Fruit fly (Drosophila melanogaster): ENCODE data around the gene baz.
A peak's percentile ranks its signal among the peaks of the same experiment; 100 is the strongest.

baz gene

DNA sequence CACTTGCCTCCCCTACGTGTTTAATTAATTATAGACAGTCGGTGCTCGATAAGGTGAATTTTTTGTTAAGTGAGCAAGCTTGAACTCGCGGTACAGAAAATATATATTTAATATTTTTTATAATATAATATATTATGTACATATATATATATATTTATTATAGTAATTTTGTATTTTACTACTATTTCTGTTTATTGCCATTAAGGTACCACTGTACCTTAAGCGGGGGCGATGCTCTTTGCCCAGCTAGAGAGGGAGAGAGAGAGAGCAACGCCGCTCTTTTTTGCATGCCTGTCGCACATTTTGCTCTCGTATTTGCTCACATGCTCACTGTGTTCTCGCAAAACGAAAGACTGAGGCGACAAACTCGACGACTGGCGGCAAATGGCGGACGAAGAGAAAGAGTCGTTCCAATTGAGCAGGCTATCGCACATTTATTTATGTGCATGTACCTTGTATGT, 10.7 kb downstream of the baz start (continued):
- TF ChIP-seq CG17912 (GFP tag; optimal IDR thresholded peaks at IDR 0.05) (no peak), CG15479 (GFP tag; optimal IDR thresholded peaks at IDR 0.05) (peak; percentile 70), Chrac-16 (GFP tag; optimal IDR thresholded peaks at IDR 0.05) (no peak), CG11247 (GFP tag; IDR thresholded peaks at IDR 0.05) (peak; percentile 63; the same call in 1 of the 2 replicates), CG1792 (GFP tag; optimal IDR thresholded peaks at IDR 0.05) (no peak), Fer2 (tag; optimal IDR thresholded peaks at IDR 0.05) (peak; percentile 15), Oli (tag; optimal IDR thresholded peaks at IDR 0.05) (peak; percentile 47), org-1 (GFP tag; optimal IDR thresholded peaks at IDR 0.05) (no peak), CG9817 (tag; optimal IDR thresholded peaks at IDR 0.05) (peak; percentile 60), lmd (GFP tag; IDR thresholded peaks at IDR 0.05) (peak; percentile 62; the same call in 1 of the 2 replicates), twi (tag; optimal IDR thresholded peaks at IDR 0.05) (no peak), CG12155 (GFP tag; optimal IDR thresholded peaks at IDR 0.05) (no peak), CG9215 (GFP tag; IDR thresholded peaks at IDR 0.05) (no peak), sug (tag; optimal IDR thresholded peaks at IDR 0.05) (peak; percentile 20), CG6689 (GFP tag; IDR thresholded peaks at IDR 0.05) (no peak; the same call in none of the 2 replicates), z (GFP tag; IDR thresholded peaks at IDR 0.05) (no peak), Fer3 (tag; optimal IDR thresholded peaks at IDR 0.05) (peak; percentile 58), Atf6 (GFP tag; IDR thresholded peaks at IDR 0.05) (peak; percentile 40; the same call in 1 of the 2 replicates), caup (GFP tag; optimal IDR thresholded peaks at IDR 0.05; ENCODE audit: severe bottlenecking) (peak; percentile 36), CG13424 (tag; optimal IDR thresholded peaks at IDR 0.05) (peak; percentile 55), jing (GFP tag; optimal IDR thresholded peaks at IDR 0.05) (no peak), CG32532 (GFP tag; IDR thresholded peaks at IDR 0.05) (peak; percentile 77), ind (GFP tag; optimal IDR thresholded peaks at IDR 0.05) (peak; percentile 23), Nf-YC (tag; optimal IDR thresholded peaks at IDR 0.05) (peak; percentile 41), CG8765 (GFP tag; IDR thresholded peaks at IDR 0.05) (no peak), bab2 (GFP tag; optimal IDR thresholded peaks at IDR 0.05) (no peak), Poxn (GFP tag; IDR thresholded peaks at IDR 0.05) (0 out of 2 replicates have a peak, but pooled peaks have one; percentile 25), CG3847 (GFP tag; IDR thresholded peaks at IDR 0.05) (peak; percentile 49), pan (optimal IDR thresholded peaks at IDR 0.05) (no peak), pan (GFP tag; optimal IDR thresholded peaks at IDR 0.05 in 1 of 2, IDR thresholded peaks at IDR 0.05 in 1 of 2) (peak in 1 of 2 experiments; percentile 67), dysf (GFP tag; IDR thresholded peaks at IDR 0.05) (peak; percentile 68; the same call in 2 of the 3 replicates), CG31441 (GFP tag; IDR thresholded peaks at IDR 0.05) (0 out of 2 replicates have a peak, but pooled peaks have one; percentile 32), hkb (optimal IDR thresholded peaks at IDR 0.05) (no peak), hkb (GFP tag; IDR thresholded peaks at IDR 0.05) (peak; percentile 55; the same call in 1 of the 2 replicates), CG4730 (GFP tag; IDR thresholded peaks at IDR 0.05) (0 out of 2 replicates have a peak, but pooled peaks have one; percentile 24), cas (GFP tag; IDR thresholded peaks at IDR 0.05) (0 out of 2 replicates have a peak, but pooled peaks have one; percentile 18), lab (GFP tag; optimal IDR thresholded peaks at IDR 0.05) (peak; percentile 76), row (GFP tag; IDR thresholded peaks at IDR 0.05) (peak; percentile 72), CG15514 (GFP tag; optimal IDR thresholded peaks at IDR 0.05) (peak; percentile 44), C15 (GFP tag; IDR thresholded peaks at IDR 0.05) (no peak), Fer1 (GFP tag; optimal IDR thresholded peaks at IDR 0.05) (peak; percentile 61), scrt (GFP tag; optimal IDR thresholded peaks at IDR 0.05) (peak; percentile 20), pho (GFP tag; optimal IDR thresholded peaks at IDR 0.05) (no peak), E2f2 (GFP tag; IDR thresholded peaks at IDR 0.05) (peak; percentile 30; the same call in 1 of the 2 replicates), CG16815 (GFP tag; optimal IDR thresholded peaks at IDR 0.05) (no peak), CG7372 (GFP tag; IDR thresholded peaks at IDR 0.05) (peak; percentile 69), CG7357 (GFP tag; IDR thresholded peaks at IDR 0.05) (no peak), pfk (GFP tag; optimal IDR thresholded peaks at IDR 0.05) (no peak), CG8290 (GFP tag; optimal IDR thresholded peaks at IDR 0.05) (no peak), CG8290 (tag; optimal IDR thresholded peaks at IDR 0.05) (no peak), NfI (GFP tag; optimal IDR thresholded peaks at IDR 0.05) (peak; percentile 42), CG7556 (GFP tag; optimal IDR thresholded peaks at IDR 0.05) (peak; percentile 22)

All from whole organism, embryonic.